Worm (Caenorhabditis elegans) whole organism, L4 larva: ENCODE data around the gene F31E8.5.
A peak's percentile ranks its signal among the peaks of the same experiment; 100 is the strongest.

Experiments used
- F44E2.7 ChIP-seq: fragments of 200-800 bp; sonication (Bioruptor generic); IDR thresholded peaks from 2 replicates; pipeline ENCODE4 v2.1.2; 2022; ENCODE audit warnings: missing genetic modification characterization, missing compliant biosample characterization
- T26A8.4 ChIP-seq: fragments of 200-800 bp; sonication (Bioruptor generic); IDR thresholded peaks from 2 replicates; pipeline ENCODE4 v1.3.6; 2022; ENCODE audit warnings: missing genetic modification characterization, missing compliant biosample characterization
- Y48G9A.11 ChIP-seq: fragments of 200-800 bp; sonication (Bioruptor generic); IDR thresholded peaks from 2 replicates; pipeline ENCODE4 v1.3.6; 2022; ENCODE audit warnings: missing genetic modification reagents, missing genetic modification characterization, missing compliant biosample characterization
- Y5F2A.4 ChIP-seq: fragments of 200-800 bp; sonication (Bioruptor generic); optimal IDR thresholded peaks from 2 replicates; lab custom pipeline; 2018; ENCODE audit warnings: mild to moderate bottlenecking, missing genetic modification characterization, missing compliant biosample characterization
- Y75B8A.6 ChIP-seq: fragments of 200-800 bp; sonication (Bioruptor generic); IDR thresholded peaks from 2 replicates; pipeline ENCODE4 v1.3.6; 2022; ENCODE audit warnings: missing genetic modification reagents, missing genetic modification characterization, missing compliant biosample characterization
- aha-1 ChIP-seq: fragments of 150-350 bp; peaks from one replicate; lab custom pipeline; 2014; ENCODE audit warnings: missing biosample characterization, missing genetic modification characterization
- ama-1 ChIP-seq: fragments of 150-350 bp; optimal IDR thresholded peaks from 2 replicates; lab custom pipeline; 2014; ENCODE audit warnings: inconsistent platforms, mixed read lengths
- attf-4 ChIP-seq: sonication (generic microtip); optimal IDR thresholded peaks from 3 replicates; lab custom pipeline; 2017; ENCODE audit warnings: missing biosample characterization, missing genetic modification characterization
- ceh-20 ChIP-seq: fragments of 200-800 bp; sonication (Bioruptor generic); IDR thresholded peaks from 2 replicates; pipeline ENCODE4 v1.3.6; 2022; ENCODE audit warnings: missing genetic modification reagents, missing genetic modification characterization, missing compliant biosample characterization
- ceh-28 ChIP-seq: fragments of 150-350 bp; optimal IDR thresholded peaks from 2 replicates; lab custom pipeline; 2014; ENCODE audit warnings: missing biosample characterization, missing genetic modification reagents, missing genetic modification characterization
- ceh-62 ChIP-seq: sonication (generic microtip); optimal IDR thresholded peaks from 2 replicates; lab custom pipeline; 2017; ENCODE audit warnings: missing biosample characterization, missing genetic modification characterization
- ceh-82 ChIP-seq: sonication (generic microtip); optimal IDR thresholded peaks from 2 replicates; lab custom pipeline; 2017; ENCODE audit warnings: missing biosample characterization, missing genetic modification characterization
- cey-2 ChIP-seq: sonication (generic microtip); optimal IDR thresholded peaks from 3 replicates; lab custom pipeline; 2017; ENCODE audit warnings: missing genetic modification characterization, mild to moderate bottlenecking, missing compliant biosample characterization, antibody characterized with exemption, borderline replicate concordance; ENCODE audit not compliant: insufficient read depth
- ctbp-1 ChIP-seq: fragments of 200-800 bp; sonication (Bioruptor generic); IDR thresholded peaks from 2 replicates; pipeline ENCODE4 v1.3.6; 2022; ENCODE audit warnings: missing genetic modification reagents, missing genetic modification characterization, missing compliant biosample characterization
- daf-12 ChIP-seq: fragments of 150-350 bp; optimal IDR thresholded peaks from 2 replicates; lab custom pipeline; 2014; ENCODE audit warnings: missing biosample characterization, missing genetic modification reagents, missing genetic modification characterization
- daf-16 ChIP-seq, 3 experiments: sonication (generic microtip); optimal IDR thresholded peaks; 2 replicates each; lab custom pipeline; 2016 to 2017; ENCODE audit warnings: missing genetic modification characterization in 3 of 3, missing genetic modification reagents in 3 of 3, mild to moderate bottlenecking in 2 of 3, missing compliant biosample characterization in 2 of 3, missing biosample characterization in 1 of 3, moderate library complexity in 1 of 3
- daf-8 ChIP-seq: fragments of 200-800 bp; sonication (Bioruptor generic); IDR thresholded peaks from 2 replicates; pipeline ENCODE4 v1.3.6; 2022; ENCODE audit warnings: missing genetic modification characterization, missing compliant biosample characterization
- dmd-6 ChIP-seq: fragments of 200-800 bp; sonication (Bioruptor generic); IDR thresholded peaks from 2 replicates; pipeline ENCODE4 v1.3.6; 2022; ENCODE audit warnings: missing genetic modification reagents, missing genetic modification characterization, missing compliant biosample characterization
- dpl-1 ChIP-seq: fragments of 150-350 bp; optimal IDR thresholded peaks from 2 replicates; lab custom pipeline; 2014; ENCODE audit warnings: missing biosample characterization, missing genetic modification reagents, missing genetic modification characterization
- fkh-10 ChIP-seq: fragments of 150-350 bp; optimal IDR thresholded peaks from 2 replicates; lab custom pipeline; 2014; ENCODE audit warnings: missing biosample characterization, missing genetic modification reagents, missing genetic modification characterization
- hif-1 ChIP-seq, 2 experiments: sonication (generic microtip); optimal IDR thresholded peaks; 2 replicates each; lab custom pipeline; 2016 to 2017; ENCODE audit warnings: missing compliant biosample characterization in 2 of 2, missing genetic modification characterization in 2 of 2, missing genetic modification reagents in 2 of 2, missing genotype in 2 of 2, mild to moderate bottlenecking in 1 of 2
- hlh-11 ChIP-seq: fragments of 200-800 bp; sonication (Bioruptor generic); optimal IDR thresholded peaks from 2 replicates; lab custom pipeline; 2018; ENCODE audit warnings: mild to moderate bottlenecking, missing genetic modification characterization, missing compliant biosample characterization
- hmg-1.1 ChIP-seq: fragments of 200-800 bp; sonication (Bioruptor generic); IDR thresholded peaks from 2 replicates; pipeline ENCODE4 v1.3.6; 2022; ENCODE audit warnings: missing genetic modification reagents, missing genetic modification characterization, missing compliant biosample characterization
- jun-1 ChIP-seq: fragments of 150-350 bp; optimal IDR thresholded peaks from 2 replicates; lab custom pipeline; 2014; ENCODE audit warnings: missing biosample characterization, missing genetic modification reagents, missing genetic modification characterization
- lin-1 ChIP-seq: fragments of 200-800 bp; sonication (Bioruptor generic); IDR thresholded peaks from 2 replicates; pipeline ENCODE4 v1.3.6; 2022; ENCODE audit warnings: missing genetic modification reagents, missing genetic modification characterization, missing compliant biosample characterization
- lsy-2 ChIP-seq, 2 experiments: fragments of 150-350 bp in 1 of 2; sonication (generic microtip) in 1 of 2; optimal IDR thresholded peaks; 2 replicates each; lab custom pipeline; 2014 to 2017; ENCODE audit warnings: missing biosample characterization in 2 of 2, missing genetic modification characterization in 2 of 2
- madf-5 ChIP-seq, 2 experiments: fragments of 200-800 bp; sonication (Bioruptor generic); IDR thresholded peaks; 2 replicates each; pipeline ENCODE4 v1.3.6; 2022; ENCODE audit warnings: missing compliant biosample characterization in 2 of 2, missing genetic modification characterization in 2 of 2
- mdl-1 ChIP-seq, 2 experiments: fragments of 150-350 bp in 1 of 2; sonication (generic microtip) in 1 of 2; optimal IDR thresholded peaks; 2 replicates each; lab custom pipeline; 2014 to 2017; ENCODE audit warnings: missing biosample characterization in 2 of 2, missing genetic modification characterization in 2 of 2
- mep-1 ChIP-seq: fragments of 150-350 bp; sonication (generic microtip); optimal IDR thresholded peaks from 3 replicates; lab custom pipeline; 2014; ENCODE audit warnings: missing biosample characterization, missing genetic modification characterization
- mes-2 ChIP-seq: sonication (generic microtip); optimal IDR thresholded peaks from 2 replicates; lab custom pipeline; 2016; ENCODE audit warnings: missing genotype, mild to moderate bottlenecking, missing genetic modification characterization, missing compliant biosample characterization; ENCODE audit not compliant: poor library complexity, severe bottlenecking
- mxl-3 ChIP-seq: fragments of 200-800 bp; sonication (Bioruptor generic); optimal IDR thresholded peaks from 2 replicates; lab custom pipeline; 2018; ENCODE audit warnings: mild to moderate bottlenecking, missing genetic modification characterization, missing compliant biosample characterization
- nhr-10 ChIP-seq: fragments of 150-350 bp; optimal IDR thresholded peaks from 2 replicates; lab custom pipeline; 2014; ENCODE audit warnings: missing biosample characterization, missing genetic modification characterization
- nhr-28 ChIP-seq: fragments of 150-350 bp; optimal IDR thresholded peaks from 2 replicates; lab custom pipeline; 2014; ENCODE audit warnings: missing biosample characterization, missing genetic modification characterization
- nhr-41 ChIP-seq: fragments of 200-800 bp; sonication (Bioruptor generic); IDR thresholded peaks from 2 replicates; pipeline ENCODE4 v1.3.6; 2022; ENCODE audit warnings: missing genetic modification reagents, missing genetic modification characterization, missing compliant biosample characterization
- nhr-42 ChIP-seq: fragments of 200-800 bp; sonication (Bioruptor generic); IDR thresholded peaks from 2 replicates; pipeline ENCODE4 v1.3.6; 2022; ENCODE audit warnings: missing genetic modification characterization, missing compliant biosample characterization
- nhr-76 ChIP-seq: fragments of 150-350 bp; optimal IDR thresholded peaks from 2 replicates; lab custom pipeline; 2014; ENCODE audit warnings: missing biosample characterization, missing genetic modification characterization
- nhr-77 ChIP-seq: fragments of 150-350 bp; optimal IDR thresholded peaks from 2 replicates; lab custom pipeline; 2014; ENCODE audit warnings: missing biosample characterization, missing genetic modification characterization
- saeg-2 ChIP-seq: fragments of 200-800 bp; sonication (Bioruptor generic); IDR thresholded peaks from 2 replicates; pipeline ENCODE4 v1.3.6; 2022; ENCODE audit warnings: missing genetic modification reagents, missing genetic modification characterization, missing compliant biosample characterization
- set-16 ChIP-seq: fragments of 200-800 bp; sonication (Bioruptor generic); IDR thresholded peaks from 2 replicates; pipeline ENCODE4 v1.3.6; 2022; ENCODE audit warnings: missing genetic modification reagents, missing genetic modification characterization, missing compliant biosample characterization
- snpc-1.2 ChIP-seq: fragments of 200-800 bp; sonication (Bioruptor generic); IDR thresholded peaks from 2 replicates; pipeline ENCODE4 v1.3.6; 2022; ENCODE audit warnings: missing genetic modification reagents, missing genetic modification characterization, missing compliant biosample characterization
- snpc-4 ChIP-seq: fragments of 150-350 bp; optimal IDR thresholded peaks from 2 replicates; lab custom pipeline; 2014; ENCODE audit warnings: missing biosample characterization, missing genetic modification characterization
- spr-1 ChIP-seq: sonication (generic microtip); optimal IDR thresholded peaks from 2 replicates; lab custom pipeline; 2016; ENCODE audit warnings: mild to moderate bottlenecking, missing genetic modification characterization, missing compliant biosample characterization
- tra-1 ChIP-seq: fragments of 200-800 bp; sonication (Bioruptor generic); IDR thresholded peaks from 2 replicates; pipeline ENCODE4 v1.3.6; 2022; ENCODE audit warnings: missing genetic modification reagents, missing genetic modification characterization, missing compliant biosample characterization
- unc-62 ChIP-seq, 3 experiments: fragments of 150-350 bp in 1 of 3; sonication (generic microtip); optimal IDR thresholded peaks in 2 of 3; peaks in 1 of 3; 1 replicate in 1 of 3; 2 replicates in 2 of 3; lab custom pipeline; 2014 to 2017; ENCODE audit warnings: missing biosample characterization in 3 of 3, missing genetic modification characterization in 3 of 3, missing genetic modification reagents in 3 of 3, missing genotype in 1 of 3
- vab-7 ChIP-seq: fragments of 200-800 bp; sonication (Bioruptor generic); IDR thresholded peaks from 2 replicates; pipeline ENCODE4 v1.3.6; 2022; ENCODE audit warnings: missing genetic modification reagents, missing genetic modification characterization, missing compliant biosample characterization
- zfp-2 ChIP-seq: sonication (generic microtip); optimal IDR thresholded peaks from 2 replicates; lab custom pipeline; 2016; ENCODE audit warnings: mild to moderate bottlenecking, missing genetic modification characterization, missing compliant biosample characterization
- zfp-3 ChIP-seq: fragments of 200-800 bp; sonication (Bioruptor generic); conservative IDR thresholded peaks from 2 replicates; pipeline ENCODE4 v1.3.6; 2022; ENCODE audit warnings: missing genetic modification reagents, missing genetic modification characterization, missing compliant biosample characterization
- zip-11 ChIP-seq: fragments of 200-800 bp; sonication (Bioruptor generic); IDR thresholded peaks from 2 replicates; pipeline ENCODE4 v1.3.6; 2022; ENCODE audit warnings: missing genetic modification characterization, missing compliant biosample characterization

The F31E8.5 gene

ce11 chrII:6851938-6852337 is 44.9 kb upstream of the F31E8.5 start, which contains the start of gene C04A2.15:
C04A2.15 (plus strand) TSS chrII:6852236.
- TF ChIP-seq saeg-2 (GFP tag; lab: Robert Waterston, UW) (no peak), dmd-6 (GFP tag; lab: Robert Waterston, UW) (no peak), aha-1 (tag; lab: Kevin White, UChicago) (peak; percentile 21)

ce11 chrII:6849308-6849707 is 42.2 kb upstream of the F31E8.5 start:
- TF ChIP-seq daf-16 (GFP tag; optimal IDR thresholded peaks at IDR 0.05; lab: Kevin White, UChicago) (peak in 1 of 2 experiments; percentile 67), daf-16 (tag; optimal IDR thresholded peaks at IDR 0.05; lab: Kevin White, UChicago) (no peak), ceh-82 (tag; lab: Kevin White, UChicago) (no peak), ceh-62 (tag; lab: Kevin White, UChicago) (no peak), madf-5 (GFP tag; IDR thresholded peaks at IDR 0.05; lab: Robert Waterston, UW) (no peak), T26A8.4 (GFP tag; lab: Robert Waterston, UW) (0 out of 2 replicates have a peak, but pooled peaks have one; percentile 20), mxl-3 (GFP tag; lab: Kevin White, UChicago) (peak; percentile 81), nhr-42 (GFP tag; lab: Robert Waterston, UW) (no peak), cey-2 (tag; lab: Kevin White, UChicago) (peak; percentile 84), set-16 (GFP tag; lab: Robert Waterston, UW) (no peak), dmd-6 (GFP tag; lab: Robert Waterston, UW) (peak; percentile 52), ceh-20 (peak; percentile 41; the same call in 1 of the 2 replicates), jun-1 (tag; lab: Kevin White, UChicago) (no peak), spr-1 (tag; lab: Kevin White, UChicago) (no peak), zfp-2 (no peak), fkh-10 (GFP tag; lab: Kevin White, UChicago) (no peak), mep-1 (tag; lab: Kevin White, UChicago) (peak; percentile 54), ctbp-1 (GFP tag; lab: Robert Waterston, UW) (no peak), daf-12 (tag; lab: Kevin White, UChicago) (no peak), nhr-10 (tag; lab: Kevin White, UChicago) (peak; percentile 47), lsy-2 (tag; optimal IDR thresholded peaks at IDR 0.05; lab: Kevin White, UChicago) (peak; percentile 25 to 61), Y48G9A.11 (GFP tag; lab: Robert Waterston, UW) (no peak), tra-1 (GFP tag; lab: Robert Waterston, UW) (0 out of 2 replicates have a peak, but pooled peaks have one; percentile 36), mdl-1 (tag; optimal IDR thresholded peaks at IDR 0.05; lab: Kevin White, UChicago) (peak; percentile 73 to 97), zip-11 (GFP tag; lab: Robert Waterston, UW) (no peak), hlh-11 (tag; lab: Kevin White, UChicago) (peak; percentile 89), ceh-28 (tag; lab: Kevin White, UChicago) (no peak), mes-2 (tag; lab: Kevin White, UChicago) (peak; percentile 20), daf-8 (no peak), snpc-4 (tag; lab: Kevin White, UChicago) (no peak), nhr-28 (peak; percentile 94), Y75B8A.6 (GFP tag; lab: Robert Waterston, UW) (no peak), nhr-77 (peak; percentile 76), unc-62 (GFP tag; optimal IDR thresholded peaks at IDR 0.05 in 1 of 2; lab: Kevin White, UChicago) (peak in 1 of 2 experiments; percentile 99), unc-62 (tag; optimal IDR thresholded peaks at IDR 0.05; lab: Kevin White, UChicago) (no peak), lin-1 (GFP tag; lab: Robert Waterston, UW) (peak; percentile 64), aha-1 (tag; lab: Kevin White, UChicago) (peak; percentile 97), ama-1 (lab: Kevin White, UChicago) (no peak), dpl-1 (GFP tag; lab: Kevin White, UChicago) (peak; percentile 15), nhr-76 (tag; lab: Kevin White, UChicago) (peak; percentile 3), hif-1 (tag; optimal IDR thresholded peaks at IDR 0.05; lab: Kevin White, UChicago) (peak in 1 of 2 experiments; percentile 80), attf-4 (tag; lab: Kevin White, UChicago) (no peak), F44E2.7 (GFP tag; lab: Robert Waterston, UW) (no peak), hmg-1.1 (GFP tag; lab: Robert Waterston, UW) (0 out of 2 replicates have a peak, but pooled peaks have one; percentile 13), nhr-41 (GFP tag; lab: Robert Waterston, UW) (peak; percentile 14; the same call in 1 of the 2 replicates), zfp-3 (GFP tag; lab: Robert Waterston, UW) (no peak), Y5F2A.4 (GFP tag; lab: Kevin White, UChicago) (no peak), snpc-1.2 (no peak), vab-7 (GFP tag; lab: Robert Waterston, UW) (no peak)
